Worm (Caenorhabditis elegans) whole organism, mixed stage, embryonic: ENCODE measurements around the gene sqv-8.

Source experiments
- M03D4.4 ChIP-seq: sonication (generic microtip); optimal IDR thresholded peaks from 2 replicates; lab custom pipeline; 2017; ENCODE audit warnings: mild to moderate bottlenecking, missing genetic modification characterization, missing compliant biosample characterization
- bed-3 ChIP-seq: fragments of 200-800 bp; sonication (Bioruptor generic); optimal IDR thresholded peaks from 3 replicates; lab custom pipeline; 2018; ENCODE audit warnings: mild to moderate bottlenecking, missing genetic modification characterization, moderate library complexity, missing compliant biosample characterization
- blmp-1 ChIP-seq: fragments of 150-350 bp; optimal IDR thresholded peaks from 2 replicates; lab custom pipeline; 2014; ENCODE audit warnings: missing biosample characterization, missing genetic modification characterization
- ceh-39 ChIP-seq: fragments of 150-350 bp; optimal IDR thresholded peaks from 2 replicates; lab custom pipeline; 2014; ENCODE audit warnings: missing biosample characterization, missing genetic modification characterization
- ceh-43 ChIP-seq: fragments of 200-800 bp; sonication (Bioruptor generic); optimal IDR thresholded peaks from 2 replicates; lab custom pipeline; 2018; ENCODE audit warnings: mild to moderate bottlenecking, missing genetic modification characterization, moderate library complexity, missing compliant biosample characterization
- ceh-83 ChIP-seq: fragments of 200-800 bp; sonication (Bioruptor generic); optimal IDR thresholded peaks from 2 replicates; lab custom pipeline; 2018; ENCODE audit warnings: mild to moderate bottlenecking, missing genetic modification characterization, missing compliant biosample characterization
- ces-1 ChIP-seq: fragments of 150-350 bp; optimal IDR thresholded peaks from 2 replicates; lab custom pipeline; 2014; ENCODE audit warnings: missing biosample characterization, missing genetic modification reagents, missing genetic modification characterization
- cnd-1 ChIP-seq: fragments of 200-800 bp; sonication (Bioruptor generic); optimal IDR thresholded peaks from 2 replicates; lab custom pipeline; 2018; ENCODE audit warnings: mild to moderate bottlenecking, missing genetic modification characterization, missing compliant biosample characterization
- drap-1 ChIP-seq: fragments of 200-800 bp; sonication (Bioruptor generic); optimal IDR thresholded peaks from 3 replicates; lab custom pipeline; 2018; ENCODE audit warnings: mild to moderate bottlenecking, missing genetic modification characterization, missing compliant biosample characterization
- elt-1 ChIP-seq: sonication (generic microtip); optimal IDR thresholded peaks from 2 replicates; lab custom pipeline; 2017; ENCODE audit warnings: missing genetic modification characterization, mild to moderate bottlenecking, missing compliant biosample characterization, antibody characterized with exemption, moderate library complexity, borderline replicate concordance; ENCODE audit not compliant: insufficient read depth
- elt-3 ChIP-seq: fragments of 150-350 bp; optimal IDR thresholded peaks from 2 replicates; lab custom pipeline; 2014; ENCODE audit warnings: missing biosample characterization, missing genetic modification characterization
- flh-1 ChIP-seq: fragments of 200-800 bp; sonication (Bioruptor generic); optimal IDR thresholded peaks from 2 replicates; lab custom pipeline; 2018; ENCODE audit warnings: mild to moderate bottlenecking, missing genetic modification characterization, moderate library complexity, missing compliant biosample characterization
- ham-2 ChIP-seq: fragments of 200-800 bp; sonication (Bioruptor generic); optimal IDR thresholded peaks from 2 replicates; lab custom pipeline; 2018; ENCODE audit warnings: mild to moderate bottlenecking, missing genetic modification characterization, missing compliant biosample characterization
- hlh-1 ChIP-seq: fragments of 150-350 bp; optimal IDR thresholded peaks from 2 replicates; lab custom pipeline; 2014; ENCODE audit warnings: missing biosample characterization, missing genetic modification reagents, missing genetic modification characterization
- lin-13 ChIP-seq: fragments of 150-350 bp; optimal IDR thresholded peaks from 2 replicates; lab custom pipeline; 2014; ENCODE audit warnings: missing biosample characterization, missing genetic modification characterization
- lin-32 ChIP-seq: fragments of 200-800 bp; sonication (Bioruptor generic); optimal IDR thresholded peaks from 2 replicates; lab custom pipeline; 2018; ENCODE audit warnings: mild to moderate bottlenecking, missing genetic modification characterization, missing compliant biosample characterization
- lsy-2 ChIP-seq: fragments of 150-350 bp; optimal IDR thresholded peaks from 2 replicates; lab custom pipeline; 2014; ENCODE audit warnings: missing biosample characterization, missing genetic modification characterization
- mab-5 ChIP-seq: fragments of 150-350 bp; optimal IDR thresholded peaks from 2 replicates; lab custom pipeline; 2014; ENCODE audit warnings: missing biosample characterization, missing genetic modification characterization
- mep-1 ChIP-seq: fragments of 150-350 bp; optimal IDR thresholded peaks from 2 replicates; lab custom pipeline; 2017; ENCODE audit warnings: missing biosample characterization, missing genetic modification reagents, missing genetic modification characterization, inconsistent platforms
- mls-2 ChIP-seq: sonication (generic microtip); optimal IDR thresholded peaks from 2 replicates; lab custom pipeline; 2016; ENCODE audit warnings: mild to moderate bottlenecking, missing genetic modification characterization, moderate library complexity, missing compliant biosample characterization
- nhr-12 ChIP-seq: fragments of 150-350 bp; optimal IDR thresholded peaks from 2 replicates; lab custom pipeline; 2014; ENCODE audit warnings: missing biosample characterization, missing genetic modification characterization
- nhr-2 ChIP-seq: fragments of 150-350 bp; optimal IDR thresholded peaks from 2 replicates; lab custom pipeline; 2014; ENCODE audit warnings: missing biosample characterization, missing genetic modification characterization
- nhr-237 ChIP-seq: fragments of 150-350 bp; optimal IDR thresholded peaks from 2 replicates; lab custom pipeline; 2014; ENCODE audit warnings: missing biosample characterization, missing genetic modification characterization
- nhr-28 ChIP-seq: fragments of 150-350 bp; optimal IDR thresholded peaks from 2 replicates; lab custom pipeline; 2014; ENCODE audit warnings: missing biosample characterization, missing genetic modification characterization
- nhr-76 ChIP-seq: sonication (generic microtip); optimal IDR thresholded peaks from 2 replicates; lab custom pipeline; 2017; ENCODE audit warnings: missing biosample characterization, missing genetic modification characterization
- pha-4 ChIP-seq: fragments of 150-350 bp; optimal IDR thresholded peaks from 2 replicates; lab custom pipeline; 2018; ENCODE audit warnings: missing biosample characterization, missing genetic modification reagents, missing genetic modification characterization
- sem-2 ChIP-seq: fragments of 200-800 bp; sonication (Bioruptor generic); optimal IDR thresholded peaks from 2 replicates; lab custom pipeline; 2018; ENCODE audit warnings: mild to moderate bottlenecking, missing genetic modification characterization, missing compliant biosample characterization
- snpc-4 ChIP-seq: fragments of 150-350 bp; optimal IDR thresholded peaks from 2 replicates; lab custom pipeline; 2014; ENCODE audit warnings: missing biosample characterization, missing genetic modification characterization
- sptf-1 ChIP-seq: sonication (generic microtip); optimal IDR thresholded peaks from 2 replicates; lab custom pipeline; 2017; ENCODE audit warnings: mild to moderate bottlenecking, missing genetic modification characterization, moderate library complexity, missing compliant biosample characterization
- tbx-8 ChIP-seq: fragments of 200-800 bp; sonication (Bioruptor generic); optimal IDR thresholded peaks from 2 replicates; lab custom pipeline; 2018; ENCODE audit warnings: mild to moderate bottlenecking, missing genetic modification characterization, moderate library complexity, missing compliant biosample characterization
- unc-120 ChIP-seq: sonication (generic microtip); optimal IDR thresholded peaks from 2 replicates; lab custom pipeline; 2017; ENCODE audit warnings: missing genetic modification characterization, missing compliant biosample characterization; ENCODE audit not compliant: poor library complexity, severe bottlenecking
- unc-39 ChIP-seq: fragments of 150-350 bp; optimal IDR thresholded peaks from 2 replicates; lab custom pipeline; 2014; ENCODE audit warnings: missing biosample characterization, missing genetic modification characterization
- unc-62 ChIP-seq: fragments of 150-350 bp; optimal IDR thresholded peaks from 2 replicates; lab custom pipeline; 2014; ENCODE audit warnings: missing biosample characterization, missing genetic modification reagents, missing genetic modification characterization
- zip-8 ChIP-seq: fragments of 150-350 bp; optimal IDR thresholded peaks from 2 replicates; lab custom pipeline; 2014; ENCODE audit warnings: missing biosample characterization, missing genetic modification characterization
- ztf-11 ChIP-seq: fragments of 150-350 bp; optimal IDR thresholded peaks from 2 replicates; lab custom pipeline; 2014; ENCODE audit warnings: missing biosample characterization, missing genetic modification characterization

Gene sqv-8

ce11 chrII:9636300-9636699, 10.5 kb upstream of the sqv-8 start, which contains the start of gene ZK1307.7:
Gene ZK1307.7 (plus strand): TSS chrII:9636600.
- TF ChIP-seq unc-62 = no peak
- no peak for TF ChIP-seq elt-3 (tag; lab: Kevin White, UChicago)
- no peak for TF ChIP-seq zip-8
- TF ChIP-seq mls-2 (tag; lab: Kevin White, UChicago) = no peak
- no peak for TF ChIP-seq sem-2 (GFP tag; lab: Kevin White, UChicago)
- TF ChIP-seq ham-2 (GFP tag; lab: Kevin White, UChicago) = no peak
- no peak for TF ChIP-seq M03D4.4 (tag; lab: Kevin White, UChicago)
- no peak for TF ChIP-seq nhr-237 (tag; lab: Kevin White, UChicago)
- no peak for TF ChIP-seq pha-4 (tag; lab: Kevin White, UChicago)
- TF ChIP-seq nhr-28 (tag; lab: Kevin White, UChicago) = no peak
- TF ChIP-seq bed-3 = no peak
- TF ChIP-seq lin-13 (tag; lab: Kevin White, UChicago) = no peak
- TF ChIP-seq unc-120 = no peak
- no peak for TF ChIP-seq elt-1 (tag; lab: Kevin White, UChicago)
- TF ChIP-seq blmp-1 (tag; lab: Kevin White, UChicago) = no peak
- TF ChIP-seq hlh-1 = no peak

ce11 chrII:9644438-9644837, 2.3 kb upstream of the sqv-8 start, which contains the start of gene fzr-1:
Gene fzr-1 (minus strand): TSS chrII:9644466.
- TF ChIP-seq nhr-2 (tag; lab: Kevin White, UChicago) (peak; percentile 94), mls-2 (tag; lab: Kevin White, UChicago) (no peak), lin-13 (tag; lab: Kevin White, UChicago) (no peak), nhr-28 (tag; lab: Kevin White, UChicago) (no peak)

- TF ChIP-seq lsy-2 (tag; lab: Kevin White, UChicago) (no peak), unc-62 (peak; percentile 87), ham-2 (GFP tag; lab: Kevin White, UChicago) (peak; percentile 87), ceh-43 (no peak), snpc-4 (no peak), elt-1 (tag; lab: Kevin White, UChicago) (peak; percentile 95)
These were observed 1.7 kb upstream of the sqv-8 start for ce11 chrII:9644940-9645634.

- peak; percentile 70 for TF ChIP-seq ces-1 (GFP tag; lab: Kevin White, UChicago)
- no peak for TF ChIP-seq ztf-11 (tag; lab: Kevin White, UChicago)
- TF ChIP-seq sptf-1 = peak; percentile 68
- TF ChIP-seq snpc-4 = no peak
- peak; percentile 22 for TF ChIP-seq unc-120
- peak; percentile 90 for TF ChIP-seq ham-2 (GFP tag; lab: Kevin White, UChicago)
- peak; percentile 2 for TF ChIP-seq tbx-8 (GFP tag; lab: Kevin White, UChicago)
- no peak for TF ChIP-seq unc-39 (tag; lab: Kevin White, UChicago)
- peak; percentile 41 for TF ChIP-seq pha-4 (tag; lab: Kevin White, UChicago)
- peak; percentile 40 for TF ChIP-seq cnd-1 (tag; lab: Kevin White, UChicago)
- peak; percentile 87 for TF ChIP-seq nhr-2 (tag; lab: Kevin White, UChicago)
- TF ChIP-seq bed-3 = no peak
- peak; percentile 94 for TF ChIP-seq hlh-1
- TF ChIP-seq nhr-76 (tag; lab: Kevin White, UChicago) = no peak
- TF ChIP-seq lin-13 (tag; lab: Kevin White, UChicago) = peak; percentile 61
- no peak for TF ChIP-seq sem-2 (GFP tag; lab: Kevin White, UChicago)
- TF ChIP-seq ceh-43 = no peak
- TF ChIP-seq drap-1 (GFP tag; lab: Kevin White, UChicago) = peak; percentile 47
- TF ChIP-seq M03D4.4 (tag; lab: Kevin White, UChicago) = no peak
- no peak for TF ChIP-seq flh-1
- peak; percentile 75 for TF ChIP-seq ceh-39 (tag; lab: Kevin White, UChicago)
- no peak for TF ChIP-seq mab-5 (tag; lab: Kevin White, UChicago)
- TF ChIP-seq elt-3 (tag; lab: Kevin White, UChicago) = no peak
- TF ChIP-seq zip-8 = no peak
- peak; percentile 76 for TF ChIP-seq mls-2 (tag; lab: Kevin White, UChicago)
- TF ChIP-seq lsy-2 (tag; lab: Kevin White, UChicago) = no peak
- peak; percentile 91 for TF ChIP-seq mep-1 (tag; lab: Kevin White, UChicago)
- no peak for TF ChIP-seq elt-1 (tag; lab: Kevin White, UChicago)
- TF ChIP-seq nhr-237 (tag; lab: Kevin White, UChicago) = peak; percentile 14
- no peak for TF ChIP-seq nhr-12 (tag; lab: Kevin White, UChicago)
- TF ChIP-seq ceh-83 (GFP tag; lab: Kevin White, UChicago) = no peak
- TF ChIP-seq blmp-1 (tag; lab: Kevin White, UChicago) = peak; percentile 68
- TF ChIP-seq unc-62 = peak; percentile 76
- TF ChIP-seq nhr-28 (tag; lab: Kevin White, UChicago) = no peak
- TF ChIP-seq lin-32 (GFP tag; lab: Kevin White, UChicago) = peak; percentile 46
These were observed 639 bp upstream of the sqv-8 start for ce11 chrII:9646122-9646555.
